Fruit fly (Drosophila melanogaster) whole organism, prepupa: ENCODE results near the gene Prm.
A peak's percentile ranks its signal among the peaks of the same experiment; 100 is the strongest.

ENCODE experiments used
- Blimp-1 ChIP-seq: fragments of 200-800 bp; sonication (Bioruptor generic); optimal IDR thresholded peaks from 3 replicates; lab custom pipeline; 2017; ENCODE audit warnings: missing biosample characterization, missing genetic modification characterization, mild to moderate bottlenecking, moderate library complexity, missing genetic modification reagents
- CG10631 ChIP-seq: fragments of 200-800 bp; sonication (Bioruptor generic); optimal IDR thresholded peaks from 2 replicates; lab custom pipeline; 2016; ENCODE audit warnings: missing biosample characterization, missing genetic modification characterization
- CG11294 ChIP-seq: fragments of 200-800 bp; sonication (Bioruptor generic); IDR thresholded peaks from 2 replicates; pipeline ENCODE4 v1.3.6; 2022; ENCODE audit warnings: missing biosample characterization, missing genetic modification characterization
- CG11902 ChIP-seq: fragments of 200-800 bp; sonication (Bioruptor generic); optimal IDR thresholded peaks from 3 replicates; lab custom pipeline; 2016; ENCODE audit warnings: missing biosample characterization, missing genetic modification characterization
- CG15336 ChIP-seq: fragments of 200-800 bp; sonication (Bioruptor generic); IDR thresholded peaks from 2 replicates; pipeline ENCODE4 v1.3.6; 2022; ENCODE audit warnings: missing biosample characterization, missing genetic modification characterization
- CG16779 ChIP-seq: fragments of 200-800 bp; sonication (Bioruptor generic); optimal IDR thresholded peaks from 3 replicates; lab custom pipeline; 2017; ENCODE audit warnings: missing biosample characterization, mild to moderate bottlenecking, missing genetic modification characterization
- CG3032 ChIP-seq: fragments of 200-800 bp; optimal IDR thresholded peaks from 2 replicates; lab custom pipeline; 2019; ENCODE audit warnings: missing biosample characterization, mild to moderate bottlenecking, missing genetic modification characterization, moderate library complexity
- CG31627 ChIP-seq: fragments of 200-800 bp; sonication (Bioruptor generic); optimal IDR thresholded peaks from 3 replicates; lab custom pipeline; 2016; ENCODE audit warnings: missing biosample characterization, missing genetic modification characterization
- CG32006 ChIP-seq: fragments of 200-800 bp; sonication (Bioruptor generic); optimal IDR thresholded peaks from 3 replicates; lab custom pipeline; 2017; ENCODE audit warnings: missing biosample characterization, mild to moderate bottlenecking, missing genetic modification characterization
- CG3919 ChIP-seq: fragments of 200-800 bp; sonication (Bioruptor generic); optimal IDR thresholded peaks from 3 replicates; lab custom pipeline; 2016; ENCODE audit warnings: missing biosample characterization, missing genetic modification characterization
- CG4318 ChIP-seq: fragments of 200-800 bp; sonication (Bioruptor generic); optimal IDR thresholded peaks from 3 replicates; lab custom pipeline; 2017; ENCODE audit warnings: missing biosample characterization, mild to moderate bottlenecking, missing genetic modification characterization
- CG6276 ChIP-seq: fragments of 200-800 bp; sonication (Bioruptor generic); optimal IDR thresholded peaks from 2 replicates; lab custom pipeline; 2017; ENCODE audit warnings: missing biosample characterization, mild to moderate bottlenecking, missing genetic modification characterization
- CG6792 ChIP-seq: fragments of 200-800 bp; sonication (Bioruptor generic); optimal IDR thresholded peaks from 3 replicates; lab custom pipeline; 2016; ENCODE audit warnings: missing biosample characterization, missing genetic modification characterization
- CG6808 ChIP-seq: fragments of 200-800 bp; sonication (Bioruptor generic); optimal IDR thresholded peaks from 3 replicates; lab custom pipeline; 2017; ENCODE audit warnings: missing biosample characterization, missing genetic modification characterization, mild to moderate bottlenecking, moderate library complexity, missing genetic modification reagents
- CG6854 ChIP-seq: fragments of 200-800 bp; sonication (Bioruptor generic); optimal IDR thresholded peaks from 2 replicates; lab custom pipeline; 2017; ENCODE audit warnings: missing biosample characterization, mild to moderate bottlenecking, missing genetic modification characterization
- CG7368 ChIP-seq: fragments of 200-800 bp; sonication (Bioruptor generic); optimal IDR thresholded peaks from 3 replicates; lab custom pipeline; 2016; ENCODE audit warnings: missing biosample characterization, missing genetic modification characterization
- CG8119 ChIP-seq: fragments of 200-800 bp; sonication (Bioruptor generic); IDR thresholded peaks from 3 replicates; pipeline ENCODE4 v1.3.6; 2022; ENCODE audit warnings: missing biosample characterization, missing genetic modification characterization
- CG8319 ChIP-seq: fragments of 200-800 bp; sonication (Bioruptor generic); optimal IDR thresholded peaks from 3 replicates; lab custom pipeline; 2016; ENCODE audit warnings: missing biosample characterization, missing genetic modification characterization
- CG8632 ChIP-seq: fragments of 200-800 bp; sonication (Bioruptor generic); optimal IDR thresholded peaks from 3 replicates; lab custom pipeline; 2016; ENCODE audit warnings: missing biosample characterization, missing genetic modification characterization
- CG9139 ChIP-seq: fragments of 200-800 bp; sonication (Bioruptor generic); optimal IDR thresholded peaks from 3 replicates; lab custom pipeline; 2017; ENCODE audit warnings: missing biosample characterization, mild to moderate bottlenecking, missing genetic modification characterization
- Eip75B ChIP-seq: fragments of 200-800 bp; sonication (Bioruptor generic); optimal IDR thresholded peaks from 3 replicates; lab custom pipeline; 2016; ENCODE audit warnings: missing biosample characterization, missing genetic modification characterization
- Ets21C ChIP-seq: fragments of 200-800 bp; sonication (Bioruptor generic); optimal IDR thresholded peaks from 3 replicates; lab custom pipeline; 2016; ENCODE audit warnings: missing biosample characterization, missing genetic modification characterization
- Ets96B ChIP-seq: fragments of 200-800 bp; optimal IDR thresholded peaks from 2 replicates; lab custom pipeline; 2019; ENCODE audit warnings: missing biosample characterization, mild to moderate bottlenecking, missing genetic modification characterization, moderate library complexity
- Gug ChIP-seq: fragments of 200-800 bp; sonication (Bioruptor generic); IDR thresholded peaks from 2 replicates; pipeline ENCODE4 v1.3.6; 2022; ENCODE audit warnings: missing biosample characterization, missing genetic modification characterization
- Hr38 ChIP-seq: sonication (Bioruptor generic); optimal IDR thresholded peaks from 2 replicates; lab custom pipeline; 2016; ENCODE audit warnings: missing biosample characterization, missing genetic modification characterization
- Hr39 ChIP-seq: fragments of 200-800 bp; sonication (Bioruptor generic); optimal IDR thresholded peaks from 2 replicates; lab custom pipeline; 2016; ENCODE audit warnings: missing biosample characterization, missing genetic modification characterization
- Hr4 ChIP-seq: fragments of 200-800 bp; sonication (Bioruptor generic); optimal IDR thresholded peaks from 3 replicates; lab custom pipeline; 2016; ENCODE audit warnings: missing biosample characterization, missing genetic modification characterization
- Lpt ChIP-seq: fragments of 200-800 bp; sonication (Bioruptor generic); optimal IDR thresholded peaks from 3 replicates; lab custom pipeline; 2016; ENCODE audit warnings: missing biosample characterization, missing genetic modification characterization
- Met ChIP-seq: fragments of 200-800 bp; sonication (Bioruptor generic); optimal IDR thresholded peaks from 3 replicates; lab custom pipeline; 2016; ENCODE audit warnings: missing biosample characterization, missing genetic modification characterization
- OdsH ChIP-seq: fragments of 200-800 bp; sonication (Bioruptor generic); optimal IDR thresholded peaks from 3 replicates; lab custom pipeline; 2016; ENCODE audit warnings: missing biosample characterization, missing genetic modification characterization
- Smox ChIP-seq: fragments of 200-800 bp; sonication (Bioruptor generic); optimal IDR thresholded peaks from 3 replicates; lab custom pipeline; 2016; ENCODE audit warnings: missing biosample characterization, missing genetic modification characterization
- Sox14 ChIP-seq: fragments of 200-800 bp; sonication (Bioruptor generic); optimal IDR thresholded peaks from 3 replicates; lab custom pipeline; 2016; ENCODE audit warnings: missing biosample characterization, missing genetic modification characterization
- Sox15 ChIP-seq: fragments of 200-800 bp; sonication (Bioruptor generic); optimal IDR thresholded peaks from 3 replicates; lab custom pipeline; 2016; ENCODE audit warnings: missing biosample characterization, missing genetic modification characterization
- achi ChIP-seq: fragments of 200-800 bp; sonication (Bioruptor generic); optimal IDR thresholded peaks from 3 replicates; lab custom pipeline; 2016; ENCODE audit warnings: missing biosample characterization, missing genetic modification characterization
- acj6 ChIP-seq: fragments of 200-800 bp; sonication (Bioruptor generic); optimal IDR thresholded peaks from 3 replicates; lab custom pipeline; 2016; ENCODE audit warnings: missing biosample characterization, missing genetic modification characterization
- cyc ChIP-seq: fragments of 200-800 bp; sonication (Bioruptor generic); optimal IDR thresholded peaks from 3 replicates; lab custom pipeline; 2016; ENCODE audit warnings: missing biosample characterization, missing genetic modification characterization
- dac ChIP-seq: fragments of 200-800 bp; sonication (Bioruptor generic); optimal IDR thresholded peaks from 2 replicates; lab custom pipeline; 2017; ENCODE audit warnings: missing biosample characterization, mild to moderate bottlenecking, missing genetic modification characterization
- eg ChIP-seq: fragments of 200-800 bp; sonication (Bioruptor generic); IDR thresholded peaks from 3 replicates; pipeline ENCODE4 v1.3.6; 2022; ENCODE audit warnings: missing biosample characterization, missing genetic modification characterization
- fd59A ChIP-seq: fragments of 200-800 bp; sonication (Bioruptor generic); optimal IDR thresholded peaks from 2 replicates; lab custom pipeline; 2017; ENCODE audit warnings: missing biosample characterization, mild to moderate bottlenecking, missing genetic modification characterization, missing genetic modification reagents
- fd85E ChIP-seq: fragments of 200-800 bp; sonication (Bioruptor generic); optimal IDR thresholded peaks from 3 replicates; lab custom pipeline; 2016; ENCODE audit warnings: missing biosample characterization, missing genetic modification characterization
- lz ChIP-seq: fragments of 200-800 bp; sonication (Bioruptor generic); optimal IDR thresholded peaks from 3 replicates; lab custom pipeline; 2016; ENCODE audit warnings: missing biosample characterization, missing genetic modification characterization
- net ChIP-seq: fragments of 200-800 bp; sonication (Bioruptor generic); optimal IDR thresholded peaks from 3 replicates; lab custom pipeline; 2016; ENCODE audit warnings: missing biosample characterization, missing genetic modification characterization
- salr ChIP-seq, 2 experiments: fragments of 200-800 bp; sonication (Bioruptor generic); optimal IDR thresholded peaks; 3 replicates each; lab custom pipeline; 2016 to 2018; ENCODE audit warnings: missing biosample characterization in 2 of 2, missing genetic modification characterization in 2 of 2, mild to moderate bottlenecking in 1 of 2
- spab ChIP-seq: fragments of 200-800 bp; sonication (Bioruptor generic); optimal IDR thresholded peaks from 2 replicates; lab custom pipeline; 2017; ENCODE audit warnings: missing biosample characterization, mild to moderate bottlenecking, missing genetic modification characterization, missing genetic modification reagents
- svp ChIP-seq: fragments of 200-800 bp; sonication (Bioruptor generic); peaks from one replicate; lab custom pipeline; 2016; ENCODE audit warnings: missing biosample characterization, missing genetic modification characterization
- topi ChIP-seq: fragments of 200-800 bp; sonication (Bioruptor generic); optimal IDR thresholded peaks from 3 replicates; lab custom pipeline; 2016; ENCODE audit warnings: missing biosample characterization, missing genetic modification characterization
- vri ChIP-seq: fragments of 200-800 bp; sonication (Bioruptor generic); optimal IDR thresholded peaks from 3 replicates; lab custom pipeline; 2016; ENCODE audit warnings: missing biosample characterization, mild to moderate bottlenecking, missing genetic modification characterization

Gene Prm

dm6 chr3L:8767876-8768275 is 22.8 kb upstream of the Prm start (continued):
- TF ChIP-seq cyc (GFP tag; lab: Kevin White, UChicago) (peak; percentile 56), CG11294 (GFP tag; lab: Robert Waterston, UW) (peak; percentile 24; the same call in 1 of the 2 replicates), CG15336 (GFP tag; lab: Robert Waterston, UW) (peak; percentile 62), CG3032 (tag; lab: Kevin White, UChicago) (peak; percentile 69), CG10631 (GFP tag; lab: Kevin White, UChicago) (peak; percentile 66), CG6854 (GFP tag; lab: Kevin White, UChicago) (no peak), CG8119 (GFP tag; lab: Robert Waterston, UW) (peak; percentile 74), lz (GFP tag; lab: Kevin White, UChicago) (peak; percentile 66), Hr4 (GFP tag; lab: Kevin White, UChicago) (peak; percentile 77), Ets96B (tag; lab: Kevin White, UChicago) (peak; percentile 72), Met (GFP tag; lab: Kevin White, UChicago) (peak; percentile 69), CG7368 (GFP tag; lab: Kevin White, UChicago) (peak; percentile 58), Hr39 (peak; percentile 69), Sox15 (peak; percentile 73), dac (GFP tag; lab: Kevin White, UChicago) (peak; percentile 36), CG16779 (peak; percentile 35), spab (peak; percentile 65), CG9139 (GFP tag; lab: Kevin White, UChicago) (peak; percentile 30), fd59A (GFP tag; lab: Kevin White, UChicago) (peak; percentile 72), achi (GFP tag; lab: Kevin White, UChicago) (peak; percentile 57), Sox14 (peak; percentile 75), Blimp-1 (GFP tag; lab: Kevin White, UChicago) (peak; percentile 12), CG11902 (GFP tag; lab: Kevin White, UChicago) (peak; percentile 63), salr (GFP tag; optimal IDR thresholded peaks at IDR 0.05; lab: Kevin White, UChicago) (peak; percentile 17 to 63), Smox (GFP tag; lab: Kevin White, UChicago) (peak; percentile 49)

dm6 chr3L:8765969-8766538 is 20.9 kb upstream of the Prm start:
- peak; percentile 96 for TF ChIP-seq achi (GFP tag; lab: Kevin White, UChicago)
- TF ChIP-seq Hr38 (GFP tag; lab: Kevin White, UChicago) = peak; percentile 39
- TF ChIP-seq CG15336 (GFP tag; lab: Robert Waterston, UW) = peak; percentile 94
- peak; percentile 95 for TF ChIP-seq fd85E (GFP tag; lab: Kevin White, UChicago)
- TF ChIP-seq dac (GFP tag; lab: Kevin White, UChicago) = peak; percentile 96
- peak; percentile 97 for TF ChIP-seq Eip75B (GFP tag; lab: Kevin White, UChicago)
- TF ChIP-seq salr (GFP tag; optimal IDR thresholded peaks at IDR 0.05; lab: Kevin White, UChicago) = peak; percentile 97 to 99
- TF ChIP-seq Lpt (GFP tag; lab: Kevin White, UChicago) = peak; percentile 87
- peak; percentile 97 for TF ChIP-seq Gug (GFP tag; lab: Robert Waterston, UW)
- TF ChIP-seq vri (GFP tag; lab: Kevin White, UChicago) = peak; percentile 94
- peak; percentile 98 for TF ChIP-seq CG8632 (GFP tag; lab: Kevin White, UChicago)
- peak; percentile 97 for TF ChIP-seq CG7368 (GFP tag; lab: Kevin White, UChicago)
- peak; percentile 94 for TF ChIP-seq CG3919
- TF ChIP-seq Ets21C (GFP tag; lab: Kevin White, UChicago) = peak; percentile 98
- peak; percentile 96 for TF ChIP-seq CG6276 (GFP tag; lab: Kevin White, UChicago)
- peak; percentile 95 for TF ChIP-seq CG4318 (GFP tag; lab: Kevin White, UChicago)
- TF ChIP-seq Smox (GFP tag; lab: Kevin White, UChicago) = peak; percentile 99
- peak; percentile 99 for TF ChIP-seq CG3032 (tag; lab: Kevin White, UChicago)
- TF ChIP-seq cyc (GFP tag; lab: Kevin White, UChicago) = peak; percentile 99
- TF ChIP-seq Hr39 = peak; percentile 99
- peak; percentile 99 for TF ChIP-seq svp (GFP tag; lab: Kevin White, UChicago)
- peak; percentile 99 for TF ChIP-seq Sox15
- peak; percentile 98 for TF ChIP-seq CG6808
- peak; percentile 99 for TF ChIP-seq acj6 (GFP tag; lab: Kevin White, UChicago)
- peak; percentile 98 for TF ChIP-seq topi (GFP tag; lab: Kevin White, UChicago)
- TF ChIP-seq CG31627 (GFP tag; lab: Kevin White, UChicago) = peak; percentile 99
- TF ChIP-seq eg (GFP tag; lab: Robert Waterston, UW) = peak; percentile 96
- TF ChIP-seq CG9139 (GFP tag; lab: Kevin White, UChicago) = peak; percentile 80
- peak; percentile 94 for TF ChIP-seq Blimp-1 (GFP tag; lab: Kevin White, UChicago)
- peak; percentile 94 for TF ChIP-seq CG8319 (GFP tag; lab: Kevin White, UChicago)
- peak; percentile 99 for TF ChIP-seq OdsH (GFP tag; lab: Kevin White, UChicago)
- TF ChIP-seq CG32006 = peak; percentile 97
- peak; percentile 98 for TF ChIP-seq CG6792 (GFP tag; lab: Kevin White, UChicago)
- TF ChIP-seq fd59A (GFP tag; lab: Kevin White, UChicago) = peak; percentile 99
- TF ChIP-seq CG11902 (GFP tag; lab: Kevin White, UChicago) = peak; percentile 98
- peak; percentile 97 for TF ChIP-seq net
- TF ChIP-seq CG6854 (GFP tag; lab: Kevin White, UChicago) = peak; percentile 96
- peak; percentile 95 for TF ChIP-seq CG11294 (GFP tag; lab: Robert Waterston, UW)
